Worm (Caenorhabditis elegans): ENCODE results near the gene F38B7.2.

DNA sequence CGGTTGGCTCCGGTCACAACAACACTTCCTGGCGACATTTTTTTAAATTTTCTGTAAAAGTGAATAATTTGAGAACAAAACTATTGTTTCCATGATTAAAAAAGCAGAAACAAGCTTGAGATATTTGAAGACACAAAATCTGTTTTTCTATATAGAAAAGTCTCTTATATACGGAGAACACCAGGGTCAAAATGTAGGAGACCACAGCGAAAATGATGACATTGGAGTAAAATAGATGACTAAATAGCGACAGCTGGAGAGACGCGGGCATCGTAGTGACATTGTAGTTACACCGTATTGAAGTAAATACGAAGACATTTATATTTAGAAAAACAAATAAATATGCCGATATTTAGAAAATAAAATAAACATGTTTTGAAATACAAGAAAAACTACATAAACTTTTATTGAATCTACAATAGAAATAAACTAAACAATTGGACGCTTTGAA is 27.6 kb upstream of the F38B7.2 start, which contains the start of gene sdz-8:
- TF ChIP-seq unc-62 (GFP tag; optimal IDR thresholded peaks at IDR 0.05) (no peak), elt-3 (tag; optimal IDR thresholded peaks at IDR 0.05) (no peak), snpc-4 (tag; optimal IDR thresholded peaks at IDR 0.05) (no peak), unc-39 (tag; optimal IDR thresholded peaks at IDR 0.05) (no peak), zip-8 (tag; optimal IDR thresholded peaks at IDR 0.05) (no peak), nhr-237 (tag; optimal IDR thresholded peaks at IDR 0.05) (no peak), lin-13 (tag; optimal IDR thresholded peaks at IDR 0.05) (no peak), ztf-11 (tag; optimal IDR thresholded peaks at IDR 0.05) (no peak), hlh-1 (tag; optimal IDR thresholded peaks at IDR 0.05) (no peak)

All from whole organism, mixed stage, embryonic.